Worm (Caenorhabditis elegans): ENCODE data around the gene cwf-19L1.

- no peak for TF ChIP-seq nhr-237 (tag; optimal IDR thresholded peaks at IDR 0.05)
- peak; percentile 57 for TF ChIP-seq snpc-4 (tag; optimal IDR thresholded peaks at IDR 0.05)
- peak; percentile 56 for TF ChIP-seq R02D3.7 (tag; optimal IDR thresholded peaks at IDR 0.05)
- no peak for TF ChIP-seq ZK546.5 (tag; optimal IDR thresholded peaks at IDR 0.05)
- TF ChIP-seq unc-62 (GFP tag; optimal IDR thresholded peaks at IDR 0.05) = peak; percentile 46
- peak in 1 of 2 experiments; percentile 85 for TF ChIP-seq mdl-1 (tag; optimal IDR thresholded peaks at IDR 0.05)
- TF ChIP-seq ztf-4 (tag; optimal IDR thresholded peaks at IDR 0.05) = peak; percentile 70
- peak; percentile 93 for TF ChIP-seq nhr-129 (tag; optimal IDR thresholded peaks at IDR 0.05)
- TF ChIP-seq skn-1 (tag; optimal IDR thresholded peaks at IDR 0.05) = peak; percentile 61
- TF ChIP-seq mbf-1 (tag; optimal IDR thresholded peaks at IDR 0.05) = no peak
- peak; percentile 89 to 95 for TF ChIP-seq lsy-2 (tag; optimal IDR thresholded peaks at IDR 0.05)
- no peak for TF ChIP-seq aly-2 (tag; optimal IDR thresholded peaks at IDR 0.05)
- TF ChIP-seq ztf-11 (tag; optimal IDR thresholded peaks at IDR 0.05) = no peak
Observed at ce11 chrV:6100492-6101004, 7.1 kb upstream of the cwf-19L1 start, which contains the start of gene crt-1.
